Fruit fly (Drosophila melanogaster): Measurements from ENCODE around the gene mRpS10.

The mRpS10 gene

dm6 chr3R:15277926-15278869 lies 48.7 kb downstream of the mRpS10 start, which contains the start of the genes MRG15 and Tm1:
Gene MRG15, minus strand, starts transcription at chr3R:15278109.
Gene Tm1, plus strand, starts transcription at chr3R:15278220.
- TF ChIP-seq Snoo (tag; optimal IDR thresholded peaks at IDR 0.05) (no peak), CG12605 (GFP tag; IDR thresholded peaks at IDR 0.05) (no peak), CG15710 (tag; optimal IDR thresholded peaks at IDR 0.05) (no peak), CG10348 (GFP tag; IDR thresholded peaks at IDR 0.05) (no peak), CG14655 (GFP tag; optimal IDR thresholded peaks at IDR 0.05) (no peak), fd96Ca (GFP tag; IDR thresholded peaks at IDR 0.05) (no peak), CG13204 (GFP tag; optimal IDR thresholded peaks at IDR 0.05) (no peak), Pif1B (GFP tag; optimal IDR thresholded peaks at IDR 0.05) (no peak), CG8159 (tag; optimal IDR thresholded peaks at IDR 0.05) (no peak), EcR (GFP tag; optimal IDR thresholded peaks at IDR 0.05) (no peak), Pif1A (GFP tag; optimal IDR thresholded peaks at IDR 0.05) (no peak), CG4496 (GFP tag; IDR thresholded peaks at IDR 0.05) (no peak), CG9948 (tag; optimal IDR thresholded peaks at IDR 0.05) (no peak)

Data from whole organism, pupa.